Comparison of ENCODE assay signal across 8 worm cellular contexts in the genomic region with DNA sequence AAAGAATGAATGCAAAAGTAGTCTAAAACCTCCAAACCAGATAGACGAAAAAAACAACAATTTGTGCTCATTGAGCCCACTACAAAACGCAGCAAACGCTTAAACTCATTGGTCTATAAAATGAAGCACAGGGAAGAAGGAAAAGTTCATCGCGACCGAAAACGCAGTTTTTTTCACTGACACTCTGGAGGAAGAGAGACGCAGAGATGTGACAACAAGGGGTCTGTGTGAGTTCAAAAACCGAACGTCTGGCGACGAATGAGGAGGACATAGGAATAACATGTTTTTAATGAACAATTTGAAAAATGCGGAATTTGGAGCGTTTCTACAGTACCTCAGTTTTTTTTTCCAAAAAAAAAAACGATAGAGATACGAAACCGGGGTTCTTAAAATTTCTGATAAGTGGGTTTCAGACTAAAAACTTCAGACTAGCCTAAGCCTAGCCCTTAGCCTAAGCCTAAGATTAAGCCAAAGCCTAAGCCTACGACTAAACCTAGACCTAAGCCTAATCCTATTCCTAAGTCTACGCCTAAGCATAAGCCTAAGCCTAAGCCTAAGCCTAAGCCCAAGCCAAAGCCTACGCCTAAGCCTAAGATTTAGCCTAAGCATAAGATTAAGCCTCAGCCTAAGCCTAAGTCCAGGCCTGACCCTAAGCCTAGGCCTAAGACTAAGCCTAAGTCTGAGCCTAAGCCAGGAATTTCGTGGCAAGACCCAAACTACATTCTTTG.
TF ChIP-seq lines count a peak whose summit lies in the region.

No protein-coding gene starts in this region.

TF ChIP-seq in whole organism, L2 larva, 48 proteins besides CTCF, POLR2A, EP300 and RAD21:
- TF ChIP-seq elt-1 (tag; optimal IDR thresholded peaks at IDR 0.05; lab: Kevin White, UChicago) (no peak), fos-1 (tag; optimal IDR thresholded peaks at IDR 0.05; lab: Kevin White, UChicago) (peak; percentile 11), sma-3 (GFP tag; optimal IDR thresholded peaks at IDR 0.05; lab: Kevin White, UChicago) (no peak)

TF ChIP-seq in whole organism, L3 larva, 47 proteins besides CTCF, POLR2A, EP300 and RAD21:
- TF ChIP-seq R02D3.7 (tag; optimal IDR thresholded peaks at IDR 0.05; lab: Kevin White, UChicago) (no peak), pha-4 (tag; optimal IDR thresholded peaks at IDR 0.05; lab: Kevin White, UChicago) (peak; percentile 52), ceh-82 (tag; optimal IDR thresholded peaks at IDR 0.05; lab: Kevin White, UChicago) (no peak), pqm-1 (tag; optimal IDR thresholded peaks at IDR 0.05; lab: Kevin White, UChicago) (peak; percentile 30), daf-12 (tag; optimal IDR thresholded peaks at IDR 0.05; lab: Kevin White, UChicago) (no peak), nhr-76 (tag; optimal IDR thresholded peaks at IDR 0.05; lab: Kevin White, UChicago) (no peak), zag-1 (tag; optimal IDR thresholded peaks at IDR 0.05; lab: Kevin White, UChicago) (no peak), fos-1 (tag; optimal IDR thresholded peaks at IDR 0.05; lab: Kevin White, UChicago) (no peak), snpc-4 (tag; optimal IDR thresholded peaks at IDR 0.05; lab: Kevin White, UChicago) (peak; percentile 30), ceh-9 (tag; optimal IDR thresholded peaks at IDR 0.05; lab: Kevin White, UChicago) (no peak), nhr-25 (tag; optimal IDR thresholded peaks at IDR 0.05; lab: Kevin White, UChicago) (peak; percentile 18), ceh-28 (tag; optimal IDR thresholded peaks at IDR 0.05; lab: Kevin White, UChicago) (no peak)

TF ChIP-seq in whole organism, L4 larva, 104 proteins besides CTCF, POLR2A, EP300 and RAD21 (continues in another document):
- TF ChIP-seq dmd-6 (GFP tag; IDR thresholded peaks at IDR 0.05; lab: Robert Waterston, UW) (peak; percentile 55), mep-1 (tag; optimal IDR thresholded peaks at IDR 0.05; lab: Kevin White, UChicago) (peak; percentile 18), daf-16 (GFP tag; optimal IDR thresholded peaks at IDR 0.05; lab: Kevin White, UChicago) (no peak), daf-16 (tag; optimal IDR thresholded peaks at IDR 0.05; lab: Kevin White, UChicago) (peak; percentile 27), lsy-2 (tag; optimal IDR thresholded peaks at IDR 0.05; lab: Kevin White, UChicago) (peak in 1 of 2 experiments; percentile 1), lin-13 (GFP tag; optimal IDR thresholded peaks at IDR 0.05; lab: Kevin White, UChicago) (no peak), hlh-11 (tag; optimal IDR thresholded peaks at IDR 0.05; lab: Kevin White, UChicago) (no peak), hlh-30 (tag; optimal IDR thresholded peaks at IDR 0.05; lab: Kevin White, UChicago; ENCODE audit: insufficient read depth) (peak; percentile 15), nhr-28 (tag; optimal IDR thresholded peaks at IDR 0.05; lab: Kevin White, UChicago) (peak; percentile 81), pqm-1 (tag; optimal IDR thresholded peaks at IDR 0.05; lab: Kevin White, UChicago) (peak; percentile 4), nhr-77 (tag; optimal IDR thresholded peaks at IDR 0.05; lab: Kevin White, UChicago) (peak; percentile 53)

TF ChIP-seq in whole organism, early embryonic, 17 proteins besides CTCF, POLR2A, EP300 and RAD21:
- TF ChIP-seq ceh-36 (tag; optimal IDR thresholded peaks at IDR 0.05; lab: Kevin White, UChicago) (peak; percentile 87), aly-1 (tag; optimal IDR thresholded peaks at IDR 0.05; lab: Kevin White, UChicago) (no peak)

TF ChIP-seq in whole organism, late embryonic, 69 proteins besides CTCF, POLR2A, EP300 and RAD21:
- peak; percentile 86 for TF ChIP-seq dve-1 (tag; optimal IDR thresholded peaks at IDR 0.05; lab: Kevin White, UChicago)
- TF ChIP-seq pat-9 (tag; optimal IDR thresholded peaks at IDR 0.05; lab: Kevin White, UChicago), result no peak

TF ChIP-seq in whole organism, midembryonic, 9 proteins besides CTCF, POLR2A, EP300 and RAD21:
- TF ChIP-seq cog-1 (tag; optimal IDR thresholded peaks at IDR 0.05; lab: Kevin White, UChicago), result no peak
- 0 out of 2 replicates have a peak, but pooled peaks have one; percentile 36 for TF ChIP-seq flt-1 (GFP tag; IDR thresholded peaks at IDR 0.05; lab: Robert Waterston, UW)
- TF ChIP-seq ztf-29 (GFP tag; IDR thresholded peaks at IDR 0.05; lab: Robert Waterston, UW), result peak; percentile 28; the same call in 1 of the 2 replicates

TF ChIP-seq in whole organism, mixed stage, embryonic, 35 proteins besides CTCF, POLR2A, EP300 and RAD21:
- TF ChIP-seq snpc-4 (tag; optimal IDR thresholded peaks at IDR 0.05; lab: Kevin White, UChicago) (no peak), ham-2 (GFP tag; optimal IDR thresholded peaks at IDR 0.05; lab: Kevin White, UChicago) (peak; percentile 36), sem-2 (GFP tag; optimal IDR thresholded peaks at IDR 0.05; lab: Kevin White, UChicago) (no peak), hlh-1 (tag; optimal IDR thresholded peaks at IDR 0.05; lab: Kevin White, UChicago) (no peak), ceh-43 (GFP tag; optimal IDR thresholded peaks at IDR 0.05; lab: Kevin White, UChicago) (no peak)

TF ChIP-seq in whole organism, young adult, 124 proteins besides CTCF, POLR2A, EP300 and RAD21:
- no peak for TF ChIP-seq unc-62 (GFP tag; optimal IDR thresholded peaks at IDR 0.05; lab: Kevin White, UChicago)
- TF ChIP-seq B0336.3 (GFP tag; IDR thresholded peaks at IDR 0.05; lab: Robert Waterston, UW), result no peak
- TF ChIP-seq hmg-1.2 (GFP tag; IDR thresholded peaks at IDR 0.05; lab: Robert Waterston, UW), result peak; percentile 25; the same call in 1 of the 2 replicates
- TF ChIP-seq B0019.2 (GFP tag; conservative IDR thresholded peaks at IDR 0.05; lab: Robert Waterston, UW), result no peak
- TF ChIP-seq Y95B8A.8 (GFP tag; IDR thresholded peaks at IDR 0.05; lab: Robert Waterston, UW), result no peak
- peak; percentile 32 for TF ChIP-seq nhr-80 (tag; optimal IDR thresholded peaks at IDR 0.05; lab: Kevin White, UChicago)
- no peak for TF ChIP-seq ztf-3 (GFP tag; optimal IDR thresholded peaks at IDR 0.05; lab: Kevin White, UChicago)
- TF ChIP-seq K11D2.4 (GFP tag; IDR thresholded peaks at IDR 0.05; lab: Robert Waterston, UW), result no peak
